Worm (Caenorhabditis elegans): Measurements from ENCODE around the gene F36G3.3.

The F36G3.3 gene

ce11 chrX:9846975-9847374, 48.3 kb downstream of the F36G3.3 start, which contains the start of gene vab-15:
Gene vab-15 (plus strand): TSS chrX:9847275.
- TF ChIP-seq ztf-23 (GFP tag; IDR thresholded peaks at IDR 0.05) (no peak), T22C8.4 (GFP tag; IDR thresholded peaks at IDR 0.05) (no peak), flt-1 (GFP tag; IDR thresholded peaks at IDR 0.05) (no peak)

ce11 chrX:9848214-9848789, 49.7 kb downstream of the F36G3.3 start:
- TF ChIP-seq ztf-23 (GFP tag; IDR thresholded peaks at IDR 0.05) (no peak), T22C8.4 (GFP tag; IDR thresholded peaks at IDR 0.05) (no peak)

- no peak for TF ChIP-seq T22C8.4 (GFP tag; IDR thresholded peaks at IDR 0.05)
- no peak for TF ChIP-seq klf-2 (GFP tag; conservative IDR thresholded peaks at IDR 0.05)
- TF ChIP-seq med-1 (GFP tag; optimal IDR thresholded peaks at IDR 0.05; ENCODE audit: insufficient read depth) = no peak
- no peak for TF ChIP-seq ztf-23 (GFP tag; IDR thresholded peaks at IDR 0.05)
- no peak for TF ChIP-seq cog-1 (tag; optimal IDR thresholded peaks at IDR 0.05)
- no peak for TF ChIP-seq flt-1 (GFP tag; IDR thresholded peaks at IDR 0.05)
Observed at ce11 chrX:9850258-9850657, 51.6 kb downstream of the F36G3.3 start, which contains the start of gene lec-8. Gene lec-8 (plus strand): TSS chrX:9850571.
